Worm (Caenorhabditis elegans): ENCODE results near the gene M60.4.

- TF ChIP-seq aly-2 (tag; optimal IDR thresholded peaks at IDR 0.05) (no peak), nhr-76 (tag; optimal IDR thresholded peaks at IDR 0.05) (no peak), sea-2 (GFP tag; optimal IDR thresholded peaks at IDR 0.05) (no peak), nhr-28 (tag; optimal IDR thresholded peaks at IDR 0.05) (no peak), ama-1 (optimal IDR thresholded peaks at IDR 0.05) (no peak), nhr-23 (tag; optimal IDR thresholded peaks at IDR 0.05) (no peak), fkh-10 (GFP tag; optimal IDR thresholded peaks at IDR 0.05) (no peak), lin-39 (tag; optimal IDR thresholded peaks at IDR 0.05) (no peak), ztf-4 (tag; optimal IDR thresholded peaks at IDR 0.05) (no peak), ceh-16 (tag; optimal IDR thresholded peaks at IDR 0.05) (no peak)
Observed at ce11 chrX:8257687-8258086, 21.6 kb upstream of the M60.4 start.

All from whole organism, L3 larva.